Fruit fly (Drosophila melanogaster) whole organism, adult: ENCODE measurements around the gene CG9130.
A peak's percentile ranks its signal among the peaks of the same experiment; 100 is the strongest.

Source experiments
- CG11617 ChIP-seq: fragments of 200-800 bp; sonication (Bioruptor generic); optimal IDR thresholded peaks from 2 replicates; lab custom pipeline; 2017; ENCODE audit warnings: mild to moderate bottlenecking, missing biosample characterization, missing genetic modification reagents, missing genetic modification characterization
- CG12768 ChIP-seq: fragments of 200-800 bp; sonication (Bioruptor generic); optimal IDR thresholded peaks from 2 replicates; lab custom pipeline; 2017; ENCODE audit warnings: missing biosample characterization, missing genetic modification characterization, mild to moderate bottlenecking, moderate library complexity, missing genetic modification reagents
- CG14711 ChIP-seq: fragments of 200-800 bp; sonication (Bioruptor generic); optimal IDR thresholded peaks from 2 replicates; lab custom pipeline; 2018; ENCODE audit warnings: missing biosample characterization, mild to moderate bottlenecking, missing genetic modification characterization, moderate library complexity
- CG1620 ChIP-seq: fragments of 200-800 bp; sonication (Bioruptor generic); optimal IDR thresholded peaks from 2 replicates; lab custom pipeline; 2016; ENCODE audit warnings: missing biosample characterization, missing genetic modification characterization
- CG33017 ChIP-seq: fragments of 200-800 bp; sonication (Bioruptor generic); optimal IDR thresholded peaks from 2 replicates; lab custom pipeline; 2018; ENCODE audit warnings: missing biosample characterization, mild to moderate bottlenecking, missing genetic modification characterization, moderate library complexity
- CG5204 ChIP-seq: fragments of 200-800 bp; sonication (Bioruptor generic); optimal IDR thresholded peaks from 2 replicates; lab custom pipeline; 2016; ENCODE audit warnings: missing biosample characterization, missing genetic modification characterization
- CG7045 ChIP-seq: fragments of 200-800 bp; sonication (Bioruptor generic); optimal IDR thresholded peaks from 2 replicates; lab custom pipeline; 2017; ENCODE audit warnings: missing biosample characterization, mild to moderate bottlenecking, missing genetic modification characterization
- CG7101 ChIP-seq: fragments of 200-800 bp; sonication (Bioruptor generic); optimal IDR thresholded peaks from 2 replicates; lab custom pipeline; 2018; ENCODE audit warnings: missing biosample characterization, mild to moderate bottlenecking, missing genetic modification characterization, moderate library complexity
- Clk ChIP-seq: fragments of 200-800 bp; sonication (Bioruptor generic); optimal IDR thresholded peaks from 2 replicates; lab custom pipeline; 2017; ENCODE audit warnings: missing biosample characterization, missing genetic modification characterization
- Crg-1 ChIP-seq: fragments of 200-800 bp; sonication (Bioruptor generic); optimal IDR thresholded peaks from 2 replicates; lab custom pipeline; 2016; ENCODE audit warnings: missing biosample characterization, missing genetic modification characterization
- Hr96 ChIP-seq: fragments of 200-800 bp; sonication (Bioruptor generic); optimal IDR thresholded peaks from 2 replicates; lab custom pipeline; 2016; ENCODE audit warnings: missing biosample characterization, missing genetic modification characterization
- Mnt ChIP-seq: fragments of 200-800 bp; sonication (Bioruptor generic); optimal IDR thresholded peaks from 2 replicates; lab custom pipeline; 2016; ENCODE audit warnings: missing biosample characterization, mild to moderate bottlenecking, missing genetic modification characterization
- bab1 ChIP-seq: fragments of 200-800 bp; sonication (Bioruptor generic); optimal IDR thresholded peaks from 3 replicates; lab custom pipeline; 2019; ENCODE audit warnings: missing biosample characterization, mild to moderate bottlenecking, missing genetic modification characterization, moderate library complexity
- cic ChIP-seq: fragments of 200-800 bp; sonication (Bioruptor generic); optimal IDR thresholded peaks from 2 replicates; lab custom pipeline; 2017; ENCODE audit warnings: missing biosample characterization, mild to moderate bottlenecking, missing genetic modification characterization, moderate library complexity
- cnc ChIP-seq, 2 experiments: fragments of >200 bp; optimal IDR thresholded peaks; 2 replicates each; lab custom pipeline; 2017
- kay ChIP-seq: fragments of 200-800 bp; sonication (Bioruptor generic); peaks from one replicate; lab custom pipeline; 2016; ENCODE audit warnings: missing biosample characterization, missing genetic modification characterization, borderline replicate concordance
- ovo ChIP-seq: fragments of 200-800 bp; sonication (Bioruptor generic); optimal IDR thresholded peaks from 2 replicates; lab custom pipeline; 2016; ENCODE audit warnings: missing biosample characterization, missing genetic modification characterization
- pad ChIP-seq: fragments of 200-800 bp; sonication (Bioruptor generic); optimal IDR thresholded peaks from 3 replicates; lab custom pipeline; 2017; ENCODE audit warnings: missing biosample characterization, missing genetic modification characterization, mild to moderate bottlenecking, moderate library complexity, missing genetic modification reagents
- tj ChIP-seq: fragments of 200-800 bp; sonication (Bioruptor generic); optimal IDR thresholded peaks from 3 replicates; lab custom pipeline; 2017; ENCODE audit warnings: missing biosample characterization, mild to moderate bottlenecking, missing genetic modification characterization, moderate library complexity
- toe ChIP-seq: fragments of 200-800 bp; sonication (Bioruptor generic); optimal IDR thresholded peaks from 2 replicates; lab custom pipeline; 2016; ENCODE audit warnings: missing biosample characterization, missing genetic modification characterization

The CG9130 gene

DNA sequence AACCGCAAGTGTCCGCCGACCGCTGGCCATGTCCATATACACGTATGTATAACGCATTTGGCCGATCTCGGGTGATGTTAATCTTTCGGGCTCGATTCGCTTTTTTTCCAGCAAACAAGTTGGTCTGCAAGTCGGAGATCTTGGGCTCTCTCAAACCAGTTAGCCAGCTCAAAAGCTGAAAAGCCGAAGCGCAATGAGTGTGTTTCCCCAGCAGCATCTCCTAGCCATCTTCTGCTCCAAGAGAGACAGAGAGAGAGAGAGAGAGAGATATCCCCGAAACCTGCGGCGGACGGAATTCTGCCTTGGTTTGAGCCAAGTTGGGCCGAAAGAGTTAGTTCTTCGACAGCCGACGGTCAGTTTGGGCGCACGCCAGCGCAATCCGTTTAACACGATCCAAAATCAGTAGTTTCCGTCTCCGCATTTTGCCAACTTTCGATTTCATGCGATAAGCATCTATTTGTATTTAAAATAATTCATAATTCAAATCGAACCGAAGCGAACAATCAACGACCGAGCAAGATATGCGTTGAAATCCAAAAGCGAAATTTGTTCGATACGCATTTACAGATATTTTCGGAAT, 13.7 kb downstream of the CG9130 start:
- TF ChIP-seq cnc (optimal IDR thresholded peaks at IDR 0.05; lab: Kevin White, UChicago) (no peak), kay (GFP tag; lab: Kevin White, UChicago) (peak; percentile 34)

dm6 chr3L:1269013-1269412, 17.2 kb downstream of the CG9130 start:
- TF ChIP-seq CG14711 (tag; lab: Kevin White, UChicago) = no peak
- no peak for TF ChIP-seq cic (GFP tag; lab: Kevin White, UChicago)
- no peak for TF ChIP-seq CG12768
- TF ChIP-seq tj (GFP tag; lab: Kevin White, UChicago) = no peak
- TF ChIP-seq CG5204 (GFP tag; lab: Kevin White, UChicago) = no peak
- no peak for TF ChIP-seq cnc (optimal IDR thresholded peaks at IDR 0.05; lab: Kevin White, UChicago)
- TF ChIP-seq ovo (GFP tag; lab: Kevin White, UChicago) = no peak
- TF ChIP-seq toe = no peak
- TF ChIP-seq Mnt (GFP tag; lab: Kevin White, UChicago) = no peak
- TF ChIP-seq CG11617 (GFP tag; lab: Kevin White, UChicago) = no peak
- TF ChIP-seq CG7101 (tag; lab: Kevin White, UChicago) = no peak
- no peak for TF ChIP-seq pad (GFP tag; lab: Kevin White, UChicago)
- no peak for TF ChIP-seq Crg-1 (GFP tag; lab: Kevin White, UChicago)
- no peak for TF ChIP-seq Clk (GFP tag; lab: Kevin White, UChicago)
- TF ChIP-seq kay (GFP tag; lab: Kevin White, UChicago) = no peak
- no peak for TF ChIP-seq bab1

DNA sequence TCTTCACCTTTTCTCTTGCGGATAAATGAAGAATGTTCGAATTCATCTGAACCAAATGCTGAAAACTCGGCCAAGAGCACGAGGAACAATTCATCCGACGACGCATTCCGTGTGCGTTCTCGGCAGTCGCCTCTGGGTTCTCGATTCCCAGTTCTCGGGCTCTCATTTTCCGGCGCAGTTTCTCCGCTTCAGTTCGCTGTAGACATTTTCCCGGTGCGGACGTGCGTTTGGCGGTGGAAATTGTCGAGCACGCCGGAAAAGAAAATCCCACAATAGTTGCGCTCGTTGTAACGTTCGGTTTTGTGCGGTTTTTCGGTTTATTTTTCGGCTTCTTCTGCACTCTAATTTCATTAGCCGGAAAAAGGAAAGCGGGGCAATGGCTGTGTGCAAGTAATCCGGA, 24.0 kb downstream of the CG9130 start, which contains the start of gene CG32333:
Gene CG32333, plus strand, starts transcription at position 190 of the 400 bp plus-strand sequence.
- TF ChIP-seq CG7101 (tag; lab: Kevin White, UChicago) = no peak
- TF ChIP-seq CG11617 (GFP tag; lab: Kevin White, UChicago) = no peak
- TF ChIP-seq bab1 = no peak
- TF ChIP-seq CG1620 (GFP tag; lab: Kevin White, UChicago) = no peak
- TF ChIP-seq CG7045 (GFP tag; lab: Kevin White, UChicago) = no peak
- no peak for TF ChIP-seq cic (GFP tag; lab: Kevin White, UChicago)
- TF ChIP-seq Crg-1 (GFP tag; lab: Kevin White, UChicago) = no peak
- no peak for TF ChIP-seq pad (GFP tag; lab: Kevin White, UChicago)
- no peak for TF ChIP-seq kay (GFP tag; lab: Kevin White, UChicago)
- no peak for TF ChIP-seq toe
- TF ChIP-seq cnc (optimal IDR thresholded peaks at IDR 0.05; lab: Kevin White, UChicago) = no peak
- TF ChIP-seq CG12768 = no peak
- no peak for TF ChIP-seq Hr96 (GFP tag; lab: Kevin White, UChicago)
- no peak for TF ChIP-seq CG14711 (tag; lab: Kevin White, UChicago)
- no peak for TF ChIP-seq CG33017
- no peak for TF ChIP-seq Clk (GFP tag; lab: Kevin White, UChicago)
- TF ChIP-seq Mnt (GFP tag; lab: Kevin White, UChicago) = no peak

- no peak for TF ChIP-seq Hr96 (GFP tag; lab: Kevin White, UChicago)
Observed at dm6 chr3L:1277937-1278336, 26.1 kb downstream of the CG9130 start.

DNA sequence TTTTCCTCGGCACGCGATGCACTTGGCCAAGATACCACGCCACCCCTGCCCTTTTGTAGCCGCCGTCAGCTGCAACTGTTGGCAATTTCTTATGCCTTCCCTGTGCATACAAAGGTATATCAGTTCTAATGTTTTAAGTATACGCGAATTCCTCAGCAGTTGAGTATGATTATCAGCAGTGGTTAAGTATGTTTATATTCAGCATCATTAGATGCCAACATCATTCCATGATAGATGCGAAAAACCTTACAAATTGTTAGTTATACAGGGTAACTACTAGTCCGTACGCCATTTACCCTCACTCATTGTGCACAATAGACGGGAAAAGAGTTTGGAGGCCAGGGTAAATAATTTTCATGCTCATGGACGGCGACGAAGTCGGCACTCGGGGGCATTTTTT, 27.9 kb downstream of the CG9130 start:
- TF ChIP-seq CG12768 (no peak), bab1 (no peak), Crg-1 (GFP tag; lab: Kevin White, UChicago) (no peak), CG1620 (GFP tag; lab: Kevin White, UChicago) (no peak), toe (no peak), CG7045 (GFP tag; lab: Kevin White, UChicago) (no peak), CG5204 (GFP tag; lab: Kevin White, UChicago) (no peak), CG33017 (no peak)

- TF ChIP-seq cnc (optimal IDR thresholded peaks at IDR 0.05; lab: Kevin White, UChicago) = no peak
- TF ChIP-seq pad (GFP tag; lab: Kevin White, UChicago) = no peak
- no peak for TF ChIP-seq CG7101 (tag; lab: Kevin White, UChicago)
- TF ChIP-seq CG7045 (GFP tag; lab: Kevin White, UChicago) = no peak
- no peak for TF ChIP-seq toe
- no peak for TF ChIP-seq cic (GFP tag; lab: Kevin White, UChicago)
- no peak for TF ChIP-seq Crg-1 (GFP tag; lab: Kevin White, UChicago)
- no peak for TF ChIP-seq CG1620 (GFP tag; lab: Kevin White, UChicago)
- no peak for TF ChIP-seq CG14711 (tag; lab: Kevin White, UChicago)
- no peak for TF ChIP-seq Mnt (GFP tag; lab: Kevin White, UChicago)
- no peak for TF ChIP-seq CG33017
- TF ChIP-seq CG11617 (GFP tag; lab: Kevin White, UChicago) = no peak
- no peak for TF ChIP-seq tj (GFP tag; lab: Kevin White, UChicago)
- no peak for TF ChIP-seq ovo (GFP tag; lab: Kevin White, UChicago)
Observed at dm6 chr3L:1280890-1281622, 29.2 kb downstream of the CG9130 start.
